Fruit fly (Drosophila melanogaster) whole organism, prepupa: Measurements from ENCODE around the gene CG15930.

Source experiments
- CG10669 ChIP-seq: fragments of 200-800 bp; sonication (Bioruptor generic); optimal IDR thresholded peaks from 3 replicates; lab custom pipeline; 2018; ENCODE audit warnings: missing biosample characterization, mild to moderate bottlenecking, missing genetic modification characterization, moderate library complexity
- CG3032 ChIP-seq: fragments of 200-800 bp; optimal IDR thresholded peaks from 2 replicates; lab custom pipeline; 2019; ENCODE audit warnings: missing biosample characterization, mild to moderate bottlenecking, missing genetic modification characterization, moderate library complexity
- CG4318 ChIP-seq: fragments of 200-800 bp; sonication (Bioruptor generic); optimal IDR thresholded peaks from 3 replicates; lab custom pipeline; 2017; ENCODE audit warnings: missing biosample characterization, mild to moderate bottlenecking, missing genetic modification characterization
- CG9139 ChIP-seq: fragments of 200-800 bp; sonication (Bioruptor generic); optimal IDR thresholded peaks from 3 replicates; lab custom pipeline; 2017; ENCODE audit warnings: missing biosample characterization, mild to moderate bottlenecking, missing genetic modification characterization
- Lpt ChIP-seq: fragments of 200-800 bp; sonication (Bioruptor generic); optimal IDR thresholded peaks from 3 replicates; lab custom pipeline; 2016; ENCODE audit warnings: missing biosample characterization, missing genetic modification characterization
- Sox102F ChIP-seq: fragments of 200-800 bp; sonication (Bioruptor generic); optimal IDR thresholded peaks from 2 replicates; lab custom pipeline; 2016; ENCODE audit warnings: missing biosample characterization, mild to moderate bottlenecking, missing genetic modification characterization
- eg ChIP-seq: fragments of 200-800 bp; sonication (Bioruptor generic); IDR thresholded peaks from 3 replicates; pipeline ENCODE4 v1.3.6; 2022; ENCODE audit warnings: missing biosample characterization, missing genetic modification characterization
- salr ChIP-seq, 2 experiments: fragments of 200-800 bp; sonication (Bioruptor generic); optimal IDR thresholded peaks; 3 replicates each; lab custom pipeline; 2016 to 2018; ENCODE audit warnings: missing biosample characterization in 2 of 2, missing genetic modification characterization in 2 of 2, mild to moderate bottlenecking in 1 of 2

- TF ChIP-seq salr (GFP tag; optimal IDR thresholded peaks at IDR 0.05; lab: Kevin White, UChicago) (peak in 1 of 2 experiments; percentile 29), CG10669 (GFP tag; lab: Kevin White, UChicago) (no peak), CG9139 (GFP tag; lab: Kevin White, UChicago) (no peak), eg (peak; percentile 77), CG3032 (tag; lab: Kevin White, UChicago) (peak; percentile 95), Lpt (GFP tag; lab: Kevin White, UChicago) (no peak), Sox102F (GFP tag; lab: Kevin White, UChicago) (no peak), CG4318 (GFP tag; lab: Kevin White, UChicago) (no peak)
Observed at dm6 chrX:5311838-5312339, 5.2 kb downstream of the CG15930 start, which contains the start of the genes TrxT and dhd.
